Fruit fly (Drosophila melanogaster) whole organism, embryonic: Measurements from ENCODE around the gene Lcp65Ag3.

Experiments used
- Aef1 ChIP-seq: fragments of 200-800 bp; sonication (Bioruptor generic); IDR thresholded peaks from 3 replicates; pipeline ENCODE4 v1.3.6; 2022; ENCODE audit warnings: missing biosample characterization, missing genetic modification characterization
- CG11560 ChIP-seq: fragments of 200-800 bp; sonication (Bioruptor generic); IDR thresholded peaks from 3 replicates; pipeline ENCODE4 v1.3.6; 2022; ENCODE audit warnings: missing biosample characterization, missing genetic modification characterization
- CG11695 ChIP-seq: fragments of 200-800 bp; sonication (Bioruptor generic); IDR thresholded peaks from 3 replicates; pipeline ENCODE4 v1.3.6; 2022; ENCODE audit warnings: missing biosample characterization, missing genetic modification characterization
- CG12659 ChIP-seq: fragments of 200-800 bp; sonication (Bioruptor generic); optimal IDR thresholded peaks from 3 replicates; lab custom pipeline; 2017; ENCODE audit warnings: mild to moderate bottlenecking, missing biosample characterization, missing genetic modification reagents, missing genetic modification characterization
- CG12769 ChIP-seq: fragments of 200-800 bp; sonication (Bioruptor generic); optimal IDR thresholded peaks from 2 replicates; lab custom pipeline; 2019; ENCODE audit warnings: missing biosample characterization, mild to moderate bottlenecking, missing genetic modification characterization, moderate library complexity
- CG14710 ChIP-seq: fragments of 200-800 bp; sonication (Bioruptor generic); optimal IDR thresholded peaks from 3 replicates; lab custom pipeline; 2019; ENCODE audit warnings: missing biosample characterization, mild to moderate bottlenecking, missing genetic modification characterization, moderate library complexity
- CG14860 ChIP-seq: fragments of 200-800 bp; sonication (Bioruptor generic); IDR thresholded peaks from 3 replicates; pipeline ENCODE4 v1.3.6; 2022; ENCODE audit warnings: missing biosample characterization, missing genetic modification characterization; ENCODE audit not compliant: partially characterized antibody
- CG1792 ChIP-seq: fragments of 200-800 bp; sonication (Bioruptor generic); optimal IDR thresholded peaks from 2 replicates; lab custom pipeline; 2016; ENCODE audit warnings: missing biosample characterization, missing genetic modification characterization
- CG2678 ChIP-seq: fragments of 200-800 bp; sonication (Bioruptor generic); optimal IDR thresholded peaks from 3 replicates; lab custom pipeline; 2019; ENCODE audit warnings: missing biosample characterization, mild to moderate bottlenecking, missing genetic modification characterization, moderate library complexity
- CG30403 ChIP-seq: fragments of 200-800 bp; sonication (Bioruptor generic); optimal IDR thresholded peaks from 3 replicates; lab custom pipeline; 2016; ENCODE audit warnings: missing biosample characterization, missing genetic modification characterization
- CG32767 ChIP-seq: fragments of 200-800 bp; sonication (Bioruptor generic); IDR thresholded peaks from 2 replicates; pipeline ENCODE4 v1.3.6; 2022; ENCODE audit warnings: missing biosample characterization, missing genetic modification characterization
- CG32772 ChIP-seq: fragments of 200-800 bp; sonication (Bioruptor generic); IDR thresholded peaks from 2 replicates; pipeline ENCODE4 v1.3.6; 2022; ENCODE audit warnings: missing biosample characterization, missing genetic modification characterization
- CG6175 ChIP-seq: fragments of 200-800 bp; sonication (Bioruptor generic); IDR thresholded peaks from 3 replicates; pipeline ENCODE4 v1.3.6; 2022; ENCODE audit warnings: missing biosample characterization, missing genetic modification characterization
- CG7271 ChIP-seq: fragments of 200-800 bp; sonication (Bioruptor generic); optimal IDR thresholded peaks from 2 replicates; lab custom pipeline; 2018; ENCODE audit warnings: missing biosample characterization, mild to moderate bottlenecking, missing genetic modification characterization, moderate library complexity
- CG7556 ChIP-seq: fragments of 200-800 bp; sonication (Bioruptor generic); optimal IDR thresholded peaks from 2 replicates; lab custom pipeline; 2017; ENCODE audit warnings: missing biosample characterization, mild to moderate bottlenecking, missing genetic modification characterization
- CG7839 ChIP-seq: fragments of 200-800 bp; sonication (Bioruptor generic); optimal IDR thresholded peaks from 3 replicates; lab custom pipeline; 2018; ENCODE audit warnings: missing biosample characterization, mild to moderate bottlenecking, missing genetic modification characterization, moderate library complexity
- CG8290 ChIP-seq, 3 experiments: fragments of 200-800 bp; sonication (Bioruptor generic); optimal IDR thresholded peaks; 2 replicates each; lab custom pipeline; 2016 to 2019; ENCODE audit warnings: missing biosample characterization in 3 of 3, missing genetic modification characterization in 3 of 3, mild to moderate bottlenecking in 2 of 3, moderate library complexity in 1 of 3
- CG9727 ChIP-seq: fragments of 200-800 bp; sonication (Bioruptor generic); optimal IDR thresholded peaks from 3 replicates; lab custom pipeline; 2017; ENCODE audit warnings: missing biosample characterization, mild to moderate bottlenecking, missing genetic modification characterization
- Camta ChIP-seq: fragments of 200-800 bp; sonication (Bioruptor generic); optimal IDR thresholded peaks from 2 replicates; lab custom pipeline; 2016; ENCODE audit warnings: missing biosample characterization, missing genetic modification characterization
- Hsf ChIP-seq: fragments of 200-800 bp; sonication (Bioruptor generic); optimal IDR thresholded peaks from 3 replicates; lab custom pipeline; 2016; ENCODE audit warnings: missing biosample characterization, missing genetic modification characterization
- Max ChIP-seq: fragments of 200-800 bp; sonication (Bioruptor generic); optimal IDR thresholded peaks from 2 replicates; lab custom pipeline; 2016; ENCODE audit warnings: missing biosample characterization, mild to moderate bottlenecking, missing genetic modification characterization
- Med ChIP-seq: fragments of 200-800 bp; sonication (Bioruptor generic); peaks from one replicate; lab custom pipeline; 2016; ENCODE audit warnings: missing biosample characterization, missing genetic modification characterization, mild to moderate bottlenecking, inconsistent platforms, moderate library complexity
- Neu2 ChIP-seq: fragments of 200-800 bp; sonication (Bioruptor generic); optimal IDR thresholded peaks from 3 replicates; lab custom pipeline; 2016; ENCODE audit warnings: missing biosample characterization, missing genetic modification characterization, borderline replicate concordance
- Oli ChIP-seq: fragments of 200-800 bp; sonication (Bioruptor generic); optimal IDR thresholded peaks from 2 replicates; lab custom pipeline; 2018; ENCODE audit warnings: missing biosample characterization, mild to moderate bottlenecking, missing genetic modification characterization, moderate library complexity
- Opbp ChIP-seq: fragments of 200-800 bp; sonication (Bioruptor generic); IDR thresholded peaks from 3 replicates; pipeline ENCODE4 v1.3.6; 2022; ENCODE audit warnings: missing biosample characterization, missing genetic modification characterization; ENCODE audit not compliant: partially characterized antibody
- Ptx1 ChIP-seq: fragments of 200-800 bp; sonication (Bioruptor generic); IDR thresholded peaks from 2 replicates; pipeline ENCODE4 v1.3.6; 2022; ENCODE audit warnings: missing biosample characterization, missing genetic modification characterization
- cg ChIP-seq: fragments of 200-800 bp; sonication (Bioruptor generic); optimal IDR thresholded peaks from 3 replicates; lab custom pipeline; 2019; ENCODE audit warnings: missing biosample characterization, mild to moderate bottlenecking, missing genetic modification characterization, moderate library complexity
- chinmo ChIP-seq: fragments of 200-800 bp; sonication (Bioruptor generic); IDR thresholded peaks from 4 replicates; pipeline ENCODE4 v1.3.6; 2022; ENCODE audit warnings: missing biosample characterization, missing genetic modification characterization; ENCODE audit not compliant: partially characterized antibody
- gem ChIP-seq: fragments of 200-800 bp; sonication (Bioruptor generic); optimal IDR thresholded peaks from 2 replicates; lab custom pipeline; 2019; ENCODE audit warnings: missing biosample characterization, mild to moderate bottlenecking, missing genetic modification characterization, moderate library complexity
- grau ChIP-seq: fragments of 200-800 bp; optimal IDR thresholded peaks from 3 replicates; lab custom pipeline; 2019; ENCODE audit warnings: missing biosample characterization, mild to moderate bottlenecking, missing genetic modification characterization, moderate library complexity
- gt ChIP-seq: fragments of 200-800 bp; sonication (Bioruptor generic); IDR thresholded peaks from 2 replicates; pipeline ENCODE4 v1.3.6; 2022; ENCODE audit warnings: missing biosample characterization, missing genetic modification characterization
- ham ChIP-seq: fragments of 200-800 bp; sonication (Bioruptor generic); IDR thresholded peaks from 2 replicates; pipeline ENCODE4 v1.3.6; 2022; ENCODE audit warnings: missing biosample characterization, missing genetic modification characterization
- otp ChIP-seq: fragments of 200-800 bp; sonication (Bioruptor generic); IDR thresholded peaks from 3 replicates; pipeline ENCODE4, ENCODE4 v1.3.6; 2022; ENCODE audit warnings: missing biosample characterization, missing genetic modification characterization
- sd ChIP-seq: fragments of 200-800 bp; sonication (Bioruptor generic); optimal IDR thresholded peaks from 3 replicates; lab custom pipeline; 2018; ENCODE audit warnings: missing biosample characterization, mild to moderate bottlenecking, missing genetic modification characterization, moderate library complexity
- tgo ChIP-seq: fragments of 200-800 bp; sonication (Bioruptor generic); IDR thresholded peaks from 3 replicates; pipeline ENCODE4 v1.3.6; 2022; ENCODE audit warnings: missing biosample characterization, missing genetic modification characterization
- unc-4 ChIP-seq: fragments of 200-800 bp; sonication (Bioruptor generic); IDR thresholded peaks from 2 replicates; pipeline ENCODE4 v1.3.6; 2022; ENCODE audit warnings: missing biosample characterization, missing genetic modification characterization; ENCODE audit not compliant: partially characterized antibody
- unpg ChIP-seq: fragments of 200-800 bp; sonication (Bioruptor generic); optimal IDR thresholded peaks from 3 replicates; lab custom pipeline; 2018; ENCODE audit warnings: missing biosample characterization, mild to moderate bottlenecking, missing genetic modification characterization, moderate library complexity
- z ChIP-seq: fragments of 200-800 bp; sonication (Bioruptor generic); IDR thresholded peaks from 3 replicates; pipeline ENCODE4 v1.3.6; 2022; ENCODE audit warnings: missing biosample characterization, missing genetic modification characterization
- zen2 ChIP-seq: fragments of 200-800 bp; sonication (Bioruptor generic); IDR thresholded peaks from 3 replicates; pipeline ENCODE4 v1.3.6; 2022; ENCODE audit warnings: missing biosample characterization, missing genetic modification characterization; ENCODE audit not compliant: partially characterized antibody
- zfh1 ChIP-seq: fragments of 200-800 bp; sonication (Bioruptor generic); IDR thresholded peaks from 3 replicates; pipeline ENCODE4 v1.3.6; 2022; ENCODE audit warnings: missing biosample characterization, missing genetic modification characterization

The Lcp65Ag3 gene

dm6 chr3L:6140771-6141472 lies 10.1 kb upstream of the Lcp65Ag3 start (continued):
- TF ChIP-seq CG7556 (GFP tag; lab: Kevin White, UChicago) (peak; percentile 10), z (no peak), otp (GFP tag; lab: Robert Waterston, UW) (0 out of 3 replicates have a peak, but pooled peaks have one; percentile 10), CG32772 (GFP tag; lab: Robert Waterston, UW) (no peak), Max (GFP tag; lab: Kevin White, UChicago) (no peak), unc-4 (no peak), CG8290 (GFP tag; optimal IDR thresholded peaks at IDR 0.05; lab: Kevin White, UChicago) (no peak), CG8290 (tag; optimal IDR thresholded peaks at IDR 0.05; lab: Kevin White, UChicago) (peak in 1 of 2 experiments; percentile 35), zen2 (GFP tag; lab: Robert Waterston, UW) (no peak), CG11560 (tag; lab: Robert Waterston, UW) (no peak), Camta (GFP tag; lab: Kevin White, UChicago) (no peak), CG9727 (GFP tag; lab: Kevin White, UChicago) (no peak), CG2678 (tag; lab: Kevin White, UChicago) (peak; percentile 21), gem (peak; percentile 52), CG12659 (GFP tag; lab: Kevin White, UChicago) (peak; percentile 4), CG1792 (GFP tag; lab: Kevin White, UChicago) (no peak), Neu2 (GFP tag; lab: Kevin White, UChicago) (no peak), unpg (GFP tag; lab: Kevin White, UChicago) (peak; percentile 0), CG6175 (GFP tag; lab: Robert Waterston, UW) (no peak), CG30403 (GFP tag; lab: Kevin White, UChicago) (peak; percentile 2), CG14710 (tag; lab: Kevin White, UChicago) (no peak), Med (GFP tag; lab: Kevin White, UChicago) (peak; percentile 8), cg (no peak), grau (tag; lab: Kevin White, UChicago) (peak; percentile 20), CG11695 (GFP tag; lab: Robert Waterston, UW) (0 out of 3 replicates have a peak, but pooled peaks have one; percentile 17), ham (no peak), CG7839 (peak; percentile 33), tgo (peak; percentile 14; the same call in 1 of the 3 replicates), Aef1 (GFP tag; lab: Robert Waterston, UW) (no peak), sd (tag; lab: Kevin White, UChicago) (peak; percentile 12), CG12769 (tag; lab: Kevin White, UChicago) (peak; percentile 17), Hsf (no peak), Oli (tag; lab: Kevin White, UChicago) (peak; percentile 33), CG7271 (no peak), CG14860 (no peak), Ptx1 (GFP tag; lab: Robert Waterston, UW) (peak; percentile 26; the same call in 1 of the 2 replicates), CG32767 (GFP tag; lab: Robert Waterston, UW) (no peak), chinmo (GFP tag; lab: Robert Waterston, UW) (peak; percentile 82; the same call in 2 of the 4 replicates), gt (GFP tag; lab: Robert Waterston, UW) (no peak), zfh1 (no peak), Opbp (no peak)
